Fruit fly (Drosophila melanogaster) whole organism, wandering third instar larva: Measurements from ENCODE around the gene Polr2I.

Source experiments
- Hr78 ChIP-seq: fragments of >200 bp; optimal IDR thresholded peaks from 2 replicates; lab custom pipeline; 2017; ENCODE audit warnings: missing biosample characterization, missing genetic modification characterization
- Hr83 ChIP-seq: fragments of 200-300 bp; sonication (Bioruptor generic); optimal IDR thresholded peaks from 2 replicates; lab custom pipeline; 2016; ENCODE audit warnings: missing biosample characterization, mild to moderate bottlenecking, missing genetic modification characterization, moderate library complexity; ENCODE audit not compliant: poor library complexity, severe bottlenecking
- Vsx2 ChIP-seq: fragments of 200-300, 225-300 bp; sonication (Bioruptor generic); optimal IDR thresholded peaks from 2 replicates; lab custom pipeline; 2018; ENCODE audit warnings: missing biosample characterization, missing genetic modification characterization; ENCODE audit not compliant: partially characterized antibody
- br ChIP-seq: fragments of 200-800 bp; sonication (Bioruptor generic); optimal IDR thresholded peaks from 2 replicates; lab custom pipeline; 2016; ENCODE audit warnings: missing biosample characterization, missing genetic modification characterization
- fru ChIP-seq: fragments of 200-800 bp; sonication (Bioruptor generic); optimal IDR thresholded peaks from 3 replicates; lab custom pipeline; 2016; ENCODE audit warnings: missing biosample characterization, mild to moderate bottlenecking, missing genetic modification characterization
- pan ChIP-seq: fragments of >200 bp; optimal IDR thresholded peaks from 2 replicates; lab custom pipeline; 2017

DNA sequence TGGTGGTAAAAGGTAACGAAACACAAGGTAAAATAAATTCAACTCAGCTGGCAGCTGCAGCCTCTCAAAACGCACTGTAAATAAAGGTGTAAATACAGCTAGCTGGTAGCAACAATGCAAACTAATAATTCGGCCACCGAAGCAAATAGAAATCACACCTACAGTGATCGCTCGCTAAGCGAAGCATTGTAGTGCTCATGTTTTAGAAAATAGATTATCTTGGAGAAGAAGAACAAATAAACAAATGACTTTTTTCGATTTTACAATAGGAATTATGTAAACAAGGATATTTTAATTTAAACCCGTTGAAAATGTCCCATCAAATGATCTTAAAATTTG, 24.5 kb upstream of the Polr2I start:
- TF ChIP-seq Hr78 (no peak), Hr83 (GFP tag; lab: Kevin White, UChicago) (no peak), fru (GFP tag; lab: Kevin White, UChicago) (no peak), Vsx2 (GFP tag; lab: Kevin White, UChicago) (no peak), pan (lab: Kevin White, UChicago) (no peak), br (GFP tag; lab: Kevin White, UChicago) (no peak)
